Fruit fly (Drosophila melanogaster) whole organism, embryonic: ENCODE data around the gene Fit2.
A peak's percentile ranks its signal among the peaks of the same experiment; 100 is the strongest.

Source experiments
- Bdp1 ChIP-seq: fragments of 200-800 bp; sonication (Bioruptor generic); optimal IDR thresholded peaks from 3 replicates; lab custom pipeline; 2016; ENCODE audit warnings: missing biosample characterization, missing genetic modification characterization
- CG10431 ChIP-seq: fragments of 200-800 bp; sonication (Bioruptor generic); optimal IDR thresholded peaks from 3 replicates; lab custom pipeline; 2018; ENCODE audit warnings: missing biosample characterization, mild to moderate bottlenecking, missing genetic modification characterization
- CG10543 ChIP-seq: fragments of 200-800 bp; sonication (Bioruptor generic); optimal IDR thresholded peaks from 3 replicates; lab custom pipeline; 2017; ENCODE audit warnings: missing biosample characterization, mild to moderate bottlenecking, missing genetic modification characterization, moderate library complexity
- CG12155 ChIP-seq: fragments of 200-800 bp; sonication (Bioruptor generic); optimal IDR thresholded peaks from 3 replicates; lab custom pipeline; 2016; ENCODE audit warnings: missing biosample characterization, missing genetic modification characterization
- CG1602 ChIP-seq: fragments of 200-800 bp; sonication (Bioruptor generic); optimal IDR thresholded peaks from 3 replicates; lab custom pipeline; 2016; ENCODE audit warnings: missing biosample characterization, missing genetic modification characterization
- CG17802 ChIP-seq: fragments of 200-800 bp; sonication (Bioruptor generic); optimal IDR thresholded peaks from 2 replicates; lab custom pipeline; 2018; ENCODE audit warnings: missing biosample characterization, mild to moderate bottlenecking, missing genetic modification characterization, moderate library complexity
- CG2199 ChIP-seq: fragments of 200-800 bp; sonication (Bioruptor generic); IDR thresholded peaks from 3 replicates; pipeline ENCODE4 v1.3.6; 2022; ENCODE audit warnings: missing biosample characterization, missing genetic modification characterization
- CG2678 ChIP-seq: fragments of 200-800 bp; sonication (Bioruptor generic); optimal IDR thresholded peaks from 3 replicates; lab custom pipeline; 2019; ENCODE audit warnings: missing biosample characterization, mild to moderate bottlenecking, missing genetic modification characterization, moderate library complexity
- CG31224 ChIP-seq: fragments of 200-800 bp; sonication (Bioruptor generic); IDR thresholded peaks from 2 replicates; pipeline ENCODE4 v1.3.6; 2022; ENCODE audit warnings: missing biosample characterization, missing genetic modification characterization
- CG3281 ChIP-seq: fragments of 200-800 bp; sonication (Bioruptor generic); optimal IDR thresholded peaks from 3 replicates; lab custom pipeline; 2017; ENCODE audit warnings: missing biosample characterization, mild to moderate bottlenecking, missing genetic modification characterization
- CG33213 ChIP-seq: fragments of 200-800 bp; sonication (Bioruptor generic); optimal IDR thresholded peaks from 3 replicates; lab custom pipeline; 2016; ENCODE audit warnings: missing biosample characterization, missing genetic modification characterization
- CG3838 ChIP-seq: fragments of 200-800 bp; sonication (Bioruptor generic); optimal IDR thresholded peaks from 3 replicates; lab custom pipeline; 2016; ENCODE audit warnings: missing biosample characterization, missing genetic modification characterization
- CG42726 ChIP-seq: fragments of 200-800 bp; sonication (Bioruptor generic); IDR thresholded peaks from 2 replicates; pipeline ENCODE4 v1.3.6; 2022; ENCODE audit warnings: missing biosample characterization, missing genetic modification characterization; ENCODE audit not compliant: partially characterized antibody
- CG4617 ChIP-seq: fragments of 200-800 bp; sonication (Bioruptor generic); optimal IDR thresholded peaks from 3 replicates; lab custom pipeline; 2016; ENCODE audit warnings: missing biosample characterization, missing genetic modification characterization, borderline replicate concordance
- CG8924 ChIP-seq: fragments of 200-800 bp; optimal IDR thresholded peaks from 3 replicates; lab custom pipeline; 2019; ENCODE audit warnings: missing biosample characterization, mild to moderate bottlenecking, missing genetic modification characterization, moderate library complexity
- Chrac-16 ChIP-seq: fragments of 200-800 bp; sonication (Bioruptor generic); optimal IDR thresholded peaks from 3 replicates; lab custom pipeline; 2016; ENCODE audit warnings: missing biosample characterization, missing genetic modification characterization
- Dip2 ChIP-seq: fragments of 200-800 bp; sonication (Bioruptor generic); IDR thresholded peaks from 2 replicates; pipeline ENCODE4 v1.3.6; 2022; ENCODE audit warnings: missing biosample characterization, missing genetic modification characterization
- Doc3 ChIP-seq: fragments of 200-800 bp; sonication (Bioruptor generic); IDR thresholded peaks from 3 replicates; pipeline ENCODE4 v1.3.6; 2022; ENCODE audit warnings: missing biosample characterization, missing genetic modification characterization; ENCODE audit not compliant: partially characterized antibody
- GATAe ChIP-seq: fragments of 200-800 bp; sonication (Bioruptor generic); conservative IDR thresholded peaks from 2 replicates; pipeline ENCODE4 v1.3.6; 2022; ENCODE audit warnings: missing biosample characterization, missing genetic modification characterization
- Hey ChIP-seq: fragments of 200-800 bp; sonication (Bioruptor generic); optimal IDR thresholded peaks from 3 replicates; lab custom pipeline; 2018; ENCODE audit warnings: missing biosample characterization, mild to moderate bottlenecking, missing genetic modification characterization
- Hmx ChIP-seq: fragments of 200-800 bp; sonication (Bioruptor generic); optimal IDR thresholded peaks from 2 replicates; lab custom pipeline; 2016; ENCODE audit warnings: missing biosample characterization, missing genetic modification characterization
- Hr78 ChIP-seq, 2 experiments: fragments of 200-800 bp in 1 of 2; fragments of >200 bp in 1 of 2; sonication (Bioruptor generic) in 1 of 2; optimal IDR thresholded peaks; 2 replicates each; lab custom pipeline; 2017 to 2019; ENCODE audit warnings: missing biosample characterization in 2 of 2, missing genetic modification characterization in 2 of 2, mild to moderate bottlenecking in 1 of 2, moderate library complexity in 1 of 2
- Med ChIP-seq: fragments of 200-800 bp; sonication (Bioruptor generic); peaks from one replicate; lab custom pipeline; 2016; ENCODE audit warnings: missing biosample characterization, missing genetic modification characterization, mild to moderate bottlenecking, inconsistent platforms, moderate library complexity
- Neu2 ChIP-seq: fragments of 200-800 bp; sonication (Bioruptor generic); optimal IDR thresholded peaks from 3 replicates; lab custom pipeline; 2016; ENCODE audit warnings: missing biosample characterization, missing genetic modification characterization, borderline replicate concordance
- Rx ChIP-seq: fragments of 200-800 bp; sonication (Bioruptor generic); IDR thresholded peaks from 2 replicates; pipeline ENCODE4 v1.3.6; 2022; ENCODE audit warnings: missing biosample characterization, missing genetic modification characterization
- Sin3A ChIP-seq: fragments of >200 bp; optimal IDR thresholded peaks from 2 replicates; lab custom pipeline; 2018
- Spps ChIP-seq: fragments of 200-800 bp; sonication (Bioruptor generic); optimal IDR thresholded peaks from 2 replicates; lab custom pipeline; 2018; ENCODE audit warnings: missing biosample characterization, mild to moderate bottlenecking, missing genetic modification characterization
- ara ChIP-seq: fragments of 200-800 bp; sonication (Bioruptor generic); IDR thresholded peaks from 2 replicates; pipeline ENCODE4 v1.3.6; 2022; ENCODE audit warnings: missing biosample characterization, missing genetic modification characterization
- ato ChIP-seq: fragments of 200-800 bp; sonication (Bioruptor generic); IDR thresholded peaks from 2 replicates; pipeline ENCODE4 v1.3.6; 2022; ENCODE audit warnings: missing biosample characterization, missing genetic modification characterization; ENCODE audit not compliant: partially characterized antibody
- caup ChIP-seq: fragments of 200-800 bp; sonication (Bioruptor generic); optimal IDR thresholded peaks from 3 replicates; lab custom pipeline; 2017; ENCODE audit warnings: missing biosample characterization, mild to moderate bottlenecking, missing genetic modification characterization, moderate library complexity; ENCODE audit not compliant: severe bottlenecking
- crc ChIP-seq: fragments of 200-800 bp; sonication (Bioruptor generic); optimal IDR thresholded peaks from 2 replicates; lab custom pipeline; 2016; ENCODE audit warnings: missing biosample characterization, missing genetic modification characterization
- crol ChIP-seq: fragments of 200-800 bp; sonication (Bioruptor generic); IDR thresholded peaks from 2 replicates; pipeline ENCODE4 v1.3.6; 2022; ENCODE audit warnings: missing biosample characterization, missing genetic modification characterization
- fd96Cb ChIP-seq: fragments of 200-800 bp; sonication (Bioruptor generic); optimal IDR thresholded peaks from 2 replicates; lab custom pipeline; 2018; ENCODE audit warnings: missing biosample characterization, mild to moderate bottlenecking, missing genetic modification characterization, moderate library complexity
- gem ChIP-seq: fragments of 200-800 bp; sonication (Bioruptor generic); optimal IDR thresholded peaks from 2 replicates; lab custom pipeline; 2019; ENCODE audit warnings: missing biosample characterization, mild to moderate bottlenecking, missing genetic modification characterization, moderate library complexity
- grau ChIP-seq: fragments of 200-800 bp; optimal IDR thresholded peaks from 3 replicates; lab custom pipeline; 2019; ENCODE audit warnings: missing biosample characterization, mild to moderate bottlenecking, missing genetic modification characterization, moderate library complexity
- hb ChIP-seq: fragments of 200-800 bp; sonication (Bioruptor generic); IDR thresholded peaks from 3 replicates; pipeline ENCODE4 v1.3.6; 2022; ENCODE audit warnings: missing biosample characterization, missing genetic modification characterization; ENCODE audit not compliant: partially characterized antibody
- mirr ChIP-seq: fragments of 200-800 bp; sonication (Bioruptor generic); optimal IDR thresholded peaks from 3 replicates; lab custom pipeline; 2018; ENCODE audit warnings: missing biosample characterization, mild to moderate bottlenecking, missing genetic modification characterization
- nmo ChIP-seq: fragments of 200-800 bp; sonication (Bioruptor generic); optimal IDR thresholded peaks from 2 replicates; lab custom pipeline; 2018; ENCODE audit warnings: missing biosample characterization, mild to moderate bottlenecking, missing genetic modification characterization, moderate library complexity
- otp ChIP-seq: fragments of 200-800 bp; sonication (Bioruptor generic); IDR thresholded peaks from 3 replicates; pipeline ENCODE4, ENCODE4 v1.3.6; 2022; ENCODE audit warnings: missing biosample characterization, missing genetic modification characterization
- p53 ChIP-seq: fragments of 200-800 bp; sonication (Bioruptor generic); optimal IDR thresholded peaks from 2 replicates; lab custom pipeline; 2016; ENCODE audit warnings: missing biosample characterization, missing genetic modification characterization
- pan ChIP-seq, 4 experiments: fragments of >200 bp in 3 of 4; fragments of 200-800 bp in 1 of 4; sonication (Bioruptor generic) in 1 of 4; optimal IDR thresholded peaks in 3 of 4; IDR thresholded peaks in 1 of 4; 2 replicates each; pipeline versions ENCODE4 v1.3.6 to Lab custom; 2017 to 2022; ENCODE audit warnings: missing biosample characterization in 2 of 4, missing genetic modification characterization in 2 of 4, mixed read lengths in 1 of 4
- phol ChIP-seq: fragments of 200-800 bp; sonication (Bioruptor generic); optimal IDR thresholded peaks from 3 replicates; lab custom pipeline; 2018; ENCODE audit warnings: missing biosample characterization, mild to moderate bottlenecking, missing genetic modification characterization, moderate library complexity
- rib ChIP-seq: fragments of 200-800 bp; sonication (Bioruptor generic); IDR thresholded peaks from 2 replicates; pipeline ENCODE4 v1.3.6; 2022; ENCODE audit warnings: missing biosample characterization, missing genetic modification characterization
- sd ChIP-seq: fragments of 200-800 bp; sonication (Bioruptor generic); optimal IDR thresholded peaks from 3 replicates; lab custom pipeline; 2018; ENCODE audit warnings: missing biosample characterization, mild to moderate bottlenecking, missing genetic modification characterization, moderate library complexity
- sens ChIP-seq: fragments of 200-800 bp; sonication (Bioruptor generic); peaks from one replicate; lab custom pipeline; 2016; ENCODE audit warnings: missing biosample characterization, missing genetic modification characterization
- sisA ChIP-seq: fragments of 200-800 bp; sonication (Bioruptor generic); IDR thresholded peaks from 2 replicates; pipeline ENCODE4 v1.3.6; 2022; ENCODE audit warnings: missing biosample characterization, missing genetic modification characterization
- sqz ChIP-seq: fragments of 200-800 bp; sonication (Bioruptor generic); optimal IDR thresholded peaks from 3 replicates; lab custom pipeline; 2018; ENCODE audit warnings: missing biosample characterization, mild to moderate bottlenecking, missing genetic modification characterization
- sug ChIP-seq: fragments of 200-800 bp; optimal IDR thresholded peaks from 2 replicates; lab custom pipeline; 2019; ENCODE audit warnings: missing biosample characterization, mild to moderate bottlenecking, missing genetic modification characterization, moderate library complexity
- tgo ChIP-seq: fragments of 200-800 bp; sonication (Bioruptor generic); IDR thresholded peaks from 3 replicates; pipeline ENCODE4 v1.3.6; 2022; ENCODE audit warnings: missing biosample characterization, missing genetic modification characterization
- tup ChIP-seq: fragments of 200-800 bp; sonication (Bioruptor generic); optimal IDR thresholded peaks from 2 replicates; lab custom pipeline; 2016; ENCODE audit warnings: missing biosample characterization, mild to moderate bottlenecking, missing genetic modification characterization, moderate library complexity

Fit2 gene

dm6 chr3L:17049912-17050345 is 25.8 kb downstream of the Fit2 start (continued):
- TF ChIP-seq CG3838 (GFP tag; lab: Kevin White, UChicago) (no peak), CG1602 (no peak), p53 (no peak), CG33213 (GFP tag; lab: Kevin White, UChicago) (no peak), Doc3 (GFP tag; lab: Robert Waterston, UW) (no peak), Bdp1 (GFP tag; lab: Kevin White, UChicago) (no peak), CG8924 (tag; lab: Kevin White, UChicago) (no peak), crc (GFP tag; lab: Kevin White, UChicago) (no peak), Med (GFP tag; lab: Kevin White, UChicago) (peak; percentile 73), pan (optimal IDR thresholded peaks at IDR 0.05; lab: Kevin White, UChicago) (no peak), pan (GFP tag; optimal IDR thresholded peaks at IDR 0.05 in 1 of 2, IDR thresholded peaks at IDR 0.05 in 1 of 2) (peak in 1 of 2 experiments; percentile 27), fd96Cb (tag; lab: Kevin White, UChicago) (no peak), CG10543 (peak; percentile 10), caup (GFP tag; lab: Kevin White, UChicago) (no peak), Hey (tag; lab: Kevin White, UChicago) (peak; percentile 62), sens (GFP tag; lab: Kevin White, UChicago) (peak; percentile 28), Dip2 (GFP tag; lab: Robert Waterston, UW) (no peak), mirr (GFP tag; lab: Kevin White, UChicago) (peak; percentile 68), Sin3A (lab: Kevin White, UChicago) (no peak), tgo (GFP tag; lab: Robert Waterston, UW) (no peak), otp (no peak), tup (GFP tag; lab: Kevin White, UChicago) (no peak), ara (no peak), gem (tag; lab: Kevin White, UChicago) (peak; percentile 13), CG2199 (no peak), Hr78 (GFP tag; optimal IDR thresholded peaks at IDR 0.05; lab: Kevin White, UChicago) (peak in 1 of 2 experiments; percentile 61), hb (GFP tag; lab: Robert Waterston, UW) (0 out of 3 replicates have a peak, but pooled peaks have one; percentile 32), Neu2 (GFP tag; lab: Kevin White, UChicago) (no peak), crol (GFP tag; lab: Robert Waterston, UW) (peak; percentile 43; the same call in 1 of the 2 replicates), CG42726 (no peak), nmo (no peak), phol (no peak), Rx (GFP tag; lab: Robert Waterston, UW) (no peak), Spps (no peak), Hmx (GFP tag; lab: Kevin White, UChicago) (no peak), grau (tag; lab: Kevin White, UChicago) (peak; percentile 14), CG10431 (GFP tag; lab: Kevin White, UChicago) (no peak), CG17802 (tag; lab: Kevin White, UChicago) (no peak), CG2678 (peak; percentile 51), sisA (GFP tag; lab: Robert Waterston, UW) (no peak), Chrac-16 (GFP tag; lab: Kevin White, UChicago) (no peak), sqz (GFP tag; lab: Kevin White, UChicago) (peak; percentile 28), sd (tag; lab: Kevin White, UChicago) (no peak), CG3281 (GFP tag; lab: Kevin White, UChicago) (peak; percentile 47), ato (GFP tag; lab: Robert Waterston, UW) (no peak), sug (peak; percentile 85), CG4617 (GFP tag; lab: Kevin White, UChicago) (no peak), CG12155 (GFP tag; lab: Kevin White, UChicago) (no peak), CG31224 (GFP tag; lab: Robert Waterston, UW) (no peak), GATAe (GFP tag; lab: Robert Waterston, UW) (0 out of 2 replicates have a peak, but pooled peaks have one; percentile 45), rib (GFP tag; lab: Robert Waterston, UW) (peak; percentile 9; the same call in 1 of the 2 replicates)
